Worm (Caenorhabditis elegans) whole organism, late embryonic: ENCODE data around the gene T11G6.5.

Experiments
- ama-1 ChIP-seq: fragments of 150-350 bp; optimal IDR thresholded peaks from 2 replicates; lab custom pipeline; 2014
- ceh-22 ChIP-seq: sonication (generic microtip); optimal IDR thresholded peaks from 2 replicates; lab custom pipeline; 2017; ENCODE audit warnings: missing biosample characterization, missing genetic modification characterization
- odd-2 ChIP-seq: sonication (generic microtip); optimal IDR thresholded peaks from 2 replicates; lab custom pipeline; 2017; ENCODE audit warnings: antibody characterized with exemption, mild to moderate bottlenecking, missing genetic modification characterization, missing compliant biosample characterization
- pat-9 ChIP-seq: fragments of 200-800 bp; sonication (Bioruptor generic); optimal IDR thresholded peaks from 2 replicates; lab custom pipeline; 2018; ENCODE audit warnings: mild to moderate bottlenecking, missing genetic modification characterization, moderate library complexity, missing compliant biosample characterization
- sox-4 ChIP-seq: sonication (generic microtip); optimal IDR thresholded peaks from 2 replicates; lab custom pipeline; 2017; ENCODE audit warnings: mild to moderate bottlenecking, missing genetic modification characterization, inconsistent platforms, missing compliant biosample characterization
- tbx-2 ChIP-seq: sonication (generic microtip); optimal IDR thresholded peaks from 2 replicates; lab custom pipeline; 2016; ENCODE audit warnings: missing genetic modification characterization, missing compliant biosample characterization

- TF ChIP-seq sox-4 (tag; lab: Kevin White, UChicago) (no peak), tbx-2 (tag; lab: Kevin White, UChicago) (no peak), odd-2 (tag; lab: Kevin White, UChicago) (no peak), ceh-22 (no peak), pat-9 (tag; lab: Kevin White, UChicago) (no peak), ama-1 (lab: Kevin White, UChicago) (no peak)
These were observed 21.5 kb downstream of the T11G6.5 start for ce11 chrIV:10820837-10821671.
